Worm (Caenorhabditis elegans) whole organism, L4 larva: ENCODE data around the gene C31G12.3.
"Not testable (repeated sequence)": the region's sequence is repeated elsewhere in the genome, so short reads cannot be mapped to it uniquely, and the experiment has no call there.

Experiments
- F26F4.8 ChIP-seq: fragments of 200-800 bp; sonication (Bioruptor generic); conservative IDR thresholded peaks from 2 replicates; pipeline ENCODE4 v1.3.6; 2022; ENCODE audit warnings: missing genetic modification characterization, missing compliant biosample characterization
- R02D3.7 ChIP-seq: fragments of 150-350 bp; sonication (generic microtip); optimal IDR thresholded peaks from 3 replicates; lab custom pipeline; 2014; ENCODE audit warnings: missing biosample characterization, missing genetic modification characterization
- T20F7.1 ChIP-seq: fragments of 200-800 bp; sonication (Bioruptor generic); optimal IDR thresholded peaks from 2 replicates; lab custom pipeline; 2018; ENCODE audit warnings: mild to moderate bottlenecking, missing genetic modification characterization, missing compliant biosample characterization
- Y5F2A.4 ChIP-seq: fragments of 200-800 bp; sonication (Bioruptor generic); optimal IDR thresholded peaks from 2 replicates; lab custom pipeline; 2018; ENCODE audit warnings: mild to moderate bottlenecking, missing genetic modification characterization, missing compliant biosample characterization
- madf-5 ChIP-seq, 2 experiments: fragments of 200-800 bp; sonication (Bioruptor generic); IDR thresholded peaks; 2 replicates each; pipeline ENCODE4 v1.3.6; 2022; ENCODE audit warnings: missing compliant biosample characterization in 2 of 2, missing genetic modification characterization in 2 of 2
- nhr-10 ChIP-seq: fragments of 150-350 bp; optimal IDR thresholded peaks from 2 replicates; lab custom pipeline; 2014; ENCODE audit warnings: missing biosample characterization, missing genetic modification characterization
- nhr-77 ChIP-seq: fragments of 150-350 bp; optimal IDR thresholded peaks from 2 replicates; lab custom pipeline; 2014; ENCODE audit warnings: missing biosample characterization, missing genetic modification characterization
- pha-4 ChIP-seq, 2 experiments: fragments of 150-350 bp in 1 of 2; fragments of 200-800 bp in 1 of 2; sonication (Bioruptor generic) in 1 of 2; IDR thresholded peaks in 1 of 2; optimal IDR thresholded peaks in 1 of 2; 2 replicates each; pipeline versions ENCODE4 v1.3.6 to Lab custom; 2014 to 2022; ENCODE audit warnings: missing genetic modification characterization in 2 of 2, missing genetic modification reagents in 2 of 2, missing biosample characterization in 1 of 2, missing compliant biosample characterization in 1 of 2
- skn-1 ChIP-seq: fragments of 150-350 bp; optimal IDR thresholded peaks from 2 replicates; lab custom pipeline; 2014; ENCODE audit warnings: missing biosample characterization, missing genetic modification characterization
- spr-3 ChIP-seq: fragments of 200-800 bp; sonication (Bioruptor generic); optimal IDR thresholded peaks from 2 replicates; lab custom pipeline; 2018; ENCODE audit warnings: mild to moderate bottlenecking, missing genetic modification characterization, missing compliant biosample characterization
- unc-62 ChIP-seq, 3 experiments: fragments of 150-350 bp in 1 of 3; sonication (generic microtip); optimal IDR thresholded peaks in 2 of 3; peaks in 1 of 3; 1 replicate in 1 of 3; 2 replicates in 2 of 3; lab custom pipeline; 2014 to 2017; ENCODE audit warnings: missing biosample characterization in 3 of 3, missing genetic modification characterization in 3 of 3, missing genetic modification reagents in 3 of 3, missing genotype in 1 of 3
- zag-1 ChIP-seq: fragments of 150-350 bp; optimal IDR thresholded peaks from 2 replicates; lab custom pipeline; 2014; ENCODE audit warnings: missing biosample characterization, missing genetic modification characterization
- zfp-3 ChIP-seq: fragments of 200-800 bp; sonication (Bioruptor generic); conservative IDR thresholded peaks from 2 replicates; pipeline ENCODE4 v1.3.6; 2022; ENCODE audit warnings: missing genetic modification reagents, missing genetic modification characterization, missing compliant biosample characterization

DNA sequence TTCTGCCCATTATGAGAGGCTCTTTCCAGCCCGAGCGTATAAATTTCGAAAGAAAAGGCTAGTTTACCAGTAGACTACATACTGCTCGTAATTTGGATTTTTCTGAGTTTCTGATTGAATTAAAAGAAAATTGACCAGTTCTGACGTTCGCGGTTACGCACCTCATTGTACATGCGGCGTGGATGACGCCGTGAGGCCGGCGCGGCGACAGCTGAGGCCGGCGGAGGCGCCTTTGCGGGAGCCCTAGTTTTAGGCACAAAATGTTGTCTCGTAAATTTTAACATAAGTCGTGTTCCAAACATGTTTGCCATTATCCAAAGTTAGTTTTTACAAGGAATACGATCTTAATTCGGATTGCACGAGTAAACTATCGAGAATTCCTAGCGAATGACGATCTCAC, 31.8 kb downstream of the C31G12.3 start, which contains the start of gene F16H6.9:
- TF ChIP-seq skn-1 (tag; lab: Kevin White, UChicago); zag-1 (tag; lab: Kevin White, UChicago); Y5F2A.4 (GFP tag; lab: Kevin White, UChicago); madf-5 (GFP tag; IDR thresholded peaks at IDR 0.05; lab: Robert Waterston, UW); pha-4 (GFP tag; IDR thresholded peaks at IDR 0.05; lab: Robert Waterston, UW); pha-4 (tag; optimal IDR thresholded peaks at IDR 0.05; lab: Kevin White, UChicago); T20F7.1; nhr-77 (tag; lab: Kevin White, UChicago); spr-3 (GFP tag; lab: Kevin White, UChicago); R02D3.7 (tag; lab: Kevin White, UChicago); zfp-3 (GFP tag; lab: Robert Waterston, UW); F26F4.8 (GFP tag; lab: Robert Waterston, UW); nhr-10 (tag; lab: Kevin White, UChicago); unc-62 (GFP tag; optimal IDR thresholded peaks at IDR 0.05 in 1 of 2; lab: Kevin White, UChicago); unc-62 (tag; optimal IDR thresholded peaks at IDR 0.05; lab: Kevin White, UChicago): not testable (repeated sequence)
